Worm (Caenorhabditis elegans) whole organism, L3 larva: ENCODE measurements around the gene F18E2.15.

Experiments
- aly-2 ChIP-seq: fragments of 150-350 bp; optimal IDR thresholded peaks from 2 replicates; lab custom pipeline; 2014; ENCODE audit warnings: missing biosample characterization, missing genetic modification characterization
- elt-2 ChIP-seq: sonication (generic microtip); optimal IDR thresholded peaks from 2 replicates; lab custom pipeline; 2016; ENCODE audit warnings: missing genetic modification reagents, mild to moderate bottlenecking, missing genetic modification characterization, missing compliant biosample characterization
- fkh-10 ChIP-seq: sonication (generic microtip); optimal IDR thresholded peaks from 2 replicates; lab custom pipeline; 2017; ENCODE audit warnings: missing biosample characterization, missing genetic modification reagents, missing genetic modification characterization
- nfya-1 ChIP-seq: sonication (generic microtip); optimal IDR thresholded peaks from 2 replicates; lab custom pipeline; 2017; ENCODE audit warnings: missing genetic modification characterization, mild to moderate bottlenecking, missing compliant biosample characterization, antibody characterized with exemption, moderate library complexity; ENCODE audit not compliant: insufficient read depth
- nhr-76 ChIP-seq: fragments of 150-350 bp; sonication (generic microtip); optimal IDR thresholded peaks from 5 replicates; lab custom pipeline; 2014; ENCODE audit warnings: missing biosample characterization, missing genetic modification characterization
- pha-4 ChIP-seq: fragments of 150-350 bp; optimal IDR thresholded peaks from 2 replicates; lab custom pipeline; 2014; ENCODE audit warnings: missing biosample characterization, missing genetic modification reagents, missing genetic modification characterization
- pqm-1 ChIP-seq: fragments of 150-350 bp; optimal IDR thresholded peaks from 2 replicates; lab custom pipeline; 2017; ENCODE audit warnings: missing biosample characterization, missing genetic modification characterization, inconsistent platforms
- unc-39 ChIP-seq: sonication (generic microtip); optimal IDR thresholded peaks from 4 replicates; lab custom pipeline; 2017; ENCODE audit warnings: missing biosample characterization, missing genetic modification characterization
- zag-1 ChIP-seq: fragments of 150-350 bp; optimal IDR thresholded peaks from 2 replicates; lab custom pipeline; 2014; ENCODE audit warnings: missing biosample characterization, missing genetic modification characterization

- TF ChIP-seq nhr-76: no peak
- no peak for TF ChIP-seq nfya-1 (tag; lab: Kevin White, UChicago)
- no peak for TF ChIP-seq zag-1 (tag; lab: Kevin White, UChicago)
- no peak for TF ChIP-seq fkh-10 (GFP tag; lab: Kevin White, UChicago)
- TF ChIP-seq pha-4 (tag; lab: Kevin White, UChicago): no peak
- TF ChIP-seq unc-39: no peak
- no peak for TF ChIP-seq elt-2 (tag; lab: Kevin White, UChicago)
- TF ChIP-seq pqm-1 (tag; lab: Kevin White, UChicago): no peak
- TF ChIP-seq aly-2 (tag; lab: Kevin White, UChicago): no peak
Measured at ce11 chrV:12790188-12790587, 29.4 kb upstream of the F18E2.15 start, which contains the start of gene srbc-43.
